Fruit fly (Drosophila melanogaster) whole organism, adult: ENCODE data around the gene Smox.

ENCODE experiments used
- CG11617 ChIP-seq: fragments of 200-800 bp; sonication (Bioruptor generic); optimal IDR thresholded peaks from 2 replicates; lab custom pipeline; 2017; ENCODE audit warnings: mild to moderate bottlenecking, missing biosample characterization, missing genetic modification reagents, missing genetic modification characterization
- CG12768 ChIP-seq: fragments of 200-800 bp; sonication (Bioruptor generic); optimal IDR thresholded peaks from 2 replicates; lab custom pipeline; 2017; ENCODE audit warnings: missing biosample characterization, missing genetic modification characterization, mild to moderate bottlenecking, moderate library complexity, missing genetic modification reagents
- CG14711 ChIP-seq: fragments of 200-800 bp; sonication (Bioruptor generic); optimal IDR thresholded peaks from 2 replicates; lab custom pipeline; 2018; ENCODE audit warnings: missing biosample characterization, mild to moderate bottlenecking, missing genetic modification characterization, moderate library complexity
- CG1620 ChIP-seq: fragments of 200-800 bp; sonication (Bioruptor generic); optimal IDR thresholded peaks from 2 replicates; lab custom pipeline; 2016; ENCODE audit warnings: missing biosample characterization, missing genetic modification characterization
- CG33017 ChIP-seq: fragments of 200-800 bp; sonication (Bioruptor generic); optimal IDR thresholded peaks from 2 replicates; lab custom pipeline; 2018; ENCODE audit warnings: missing biosample characterization, mild to moderate bottlenecking, missing genetic modification characterization, moderate library complexity
- CG5204 ChIP-seq: fragments of 200-800 bp; sonication (Bioruptor generic); optimal IDR thresholded peaks from 2 replicates; lab custom pipeline; 2016; ENCODE audit warnings: missing biosample characterization, missing genetic modification characterization
- CG7045 ChIP-seq: fragments of 200-800 bp; sonication (Bioruptor generic); optimal IDR thresholded peaks from 2 replicates; lab custom pipeline; 2017; ENCODE audit warnings: missing biosample characterization, mild to moderate bottlenecking, missing genetic modification characterization
- CG7101 ChIP-seq: fragments of 200-800 bp; sonication (Bioruptor generic); optimal IDR thresholded peaks from 2 replicates; lab custom pipeline; 2018; ENCODE audit warnings: missing biosample characterization, mild to moderate bottlenecking, missing genetic modification characterization, moderate library complexity
- Clk ChIP-seq: fragments of 200-800 bp; sonication (Bioruptor generic); optimal IDR thresholded peaks from 2 replicates; lab custom pipeline; 2017; ENCODE audit warnings: missing biosample characterization, missing genetic modification characterization
- Crg-1 ChIP-seq: fragments of 200-800 bp; sonication (Bioruptor generic); optimal IDR thresholded peaks from 2 replicates; lab custom pipeline; 2016; ENCODE audit warnings: missing biosample characterization, missing genetic modification characterization
- Hr96 ChIP-seq: fragments of 200-800 bp; sonication (Bioruptor generic); optimal IDR thresholded peaks from 2 replicates; lab custom pipeline; 2016; ENCODE audit warnings: missing biosample characterization, missing genetic modification characterization
- Mnt ChIP-seq: fragments of 200-800 bp; sonication (Bioruptor generic); optimal IDR thresholded peaks from 2 replicates; lab custom pipeline; 2016; ENCODE audit warnings: missing biosample characterization, mild to moderate bottlenecking, missing genetic modification characterization
- bab1 ChIP-seq: fragments of 200-800 bp; sonication (Bioruptor generic); optimal IDR thresholded peaks from 3 replicates; lab custom pipeline; 2019; ENCODE audit warnings: missing biosample characterization, mild to moderate bottlenecking, missing genetic modification characterization, moderate library complexity
- cic ChIP-seq: fragments of 200-800 bp; sonication (Bioruptor generic); optimal IDR thresholded peaks from 2 replicates; lab custom pipeline; 2017; ENCODE audit warnings: missing biosample characterization, mild to moderate bottlenecking, missing genetic modification characterization, moderate library complexity
- cnc ChIP-seq, 2 experiments: fragments of >200 bp; optimal IDR thresholded peaks; 2 replicates each; lab custom pipeline; 2017
- kay ChIP-seq: fragments of 200-800 bp; sonication (Bioruptor generic); peaks from one replicate; lab custom pipeline; 2016; ENCODE audit warnings: missing biosample characterization, missing genetic modification characterization, borderline replicate concordance
- ovo ChIP-seq: fragments of 200-800 bp; sonication (Bioruptor generic); optimal IDR thresholded peaks from 2 replicates; lab custom pipeline; 2016; ENCODE audit warnings: missing biosample characterization, missing genetic modification characterization
- pad ChIP-seq: fragments of 200-800 bp; sonication (Bioruptor generic); optimal IDR thresholded peaks from 3 replicates; lab custom pipeline; 2017; ENCODE audit warnings: missing biosample characterization, missing genetic modification characterization, mild to moderate bottlenecking, moderate library complexity, missing genetic modification reagents
- tj ChIP-seq: fragments of 200-800 bp; sonication (Bioruptor generic); optimal IDR thresholded peaks from 3 replicates; lab custom pipeline; 2017; ENCODE audit warnings: missing biosample characterization, mild to moderate bottlenecking, missing genetic modification characterization, moderate library complexity
- toe ChIP-seq: fragments of 200-800 bp; sonication (Bioruptor generic); optimal IDR thresholded peaks from 2 replicates; lab custom pipeline; 2016; ENCODE audit warnings: missing biosample characterization, missing genetic modification characterization

Gene Smox

DNA sequence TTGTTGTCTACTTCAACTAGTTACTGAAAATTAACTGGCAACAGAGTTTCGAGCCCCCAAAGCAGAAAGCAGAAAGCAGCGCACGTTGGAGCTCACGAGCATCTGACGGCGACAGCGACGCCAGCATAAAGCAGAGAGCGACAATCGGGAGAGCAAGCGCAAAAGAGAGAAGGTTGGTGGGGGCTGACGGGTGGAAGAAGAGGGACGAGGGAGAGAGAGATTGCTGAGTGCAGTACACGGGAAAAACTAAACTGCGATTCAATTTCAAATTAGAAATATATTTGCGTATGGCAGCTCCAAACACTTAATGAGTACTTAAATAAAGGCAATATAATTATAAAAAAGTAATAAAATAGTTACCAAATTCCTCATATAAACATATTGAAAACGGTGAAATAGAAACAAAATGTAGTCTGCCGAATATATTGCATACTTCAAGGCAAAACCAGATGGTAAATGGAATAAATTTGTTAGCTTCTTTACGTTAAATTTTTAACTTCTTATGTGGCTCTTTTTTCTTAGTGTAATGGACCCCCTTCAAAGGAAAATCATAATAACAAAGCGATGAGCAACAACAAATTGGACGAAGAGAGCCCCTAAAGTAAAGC is 49.9 kb downstream of the Smox start:
- TF ChIP-seq CG11617 (GFP tag; lab: Kevin White, UChicago) = peak; percentile 98
- TF ChIP-seq toe = peak; percentile 90
- peak; percentile 94 for TF ChIP-seq CG33017 (tag; lab: Kevin White, UChicago)
- no peak for TF ChIP-seq cnc (optimal IDR thresholded peaks at IDR 0.05; lab: Kevin White, UChicago)
- peak; percentile 92 for TF ChIP-seq tj (GFP tag; lab: Kevin White, UChicago)
- peak; percentile 76 for TF ChIP-seq cic (GFP tag; lab: Kevin White, UChicago)
- peak; percentile 97 for TF ChIP-seq CG7101 (tag; lab: Kevin White, UChicago)
- peak; percentile 91 for TF ChIP-seq CG5204
- TF ChIP-seq CG12768 (GFP tag; lab: Kevin White, UChicago) = peak; percentile 97
- TF ChIP-seq CG14711 (tag; lab: Kevin White, UChicago) = peak; percentile 91
- TF ChIP-seq Mnt (GFP tag; lab: Kevin White, UChicago) = peak; percentile 88
- peak; percentile 98 for TF ChIP-seq bab1 (GFP tag; lab: Kevin White, UChicago)
- peak; percentile 95 for TF ChIP-seq CG1620 (GFP tag; lab: Kevin White, UChicago)
- TF ChIP-seq kay = no peak
- peak; percentile 95 for TF ChIP-seq Hr96 (GFP tag; lab: Kevin White, UChicago)
- TF ChIP-seq Crg-1 (GFP tag; lab: Kevin White, UChicago) = peak; percentile 95
- TF ChIP-seq CG7045 = peak; percentile 95
- TF ChIP-seq ovo (GFP tag; lab: Kevin White, UChicago) = peak; percentile 95
- peak; percentile 88 for TF ChIP-seq Clk (GFP tag; lab: Kevin White, UChicago)
- TF ChIP-seq pad (GFP tag; lab: Kevin White, UChicago) = peak; percentile 84

DNA sequence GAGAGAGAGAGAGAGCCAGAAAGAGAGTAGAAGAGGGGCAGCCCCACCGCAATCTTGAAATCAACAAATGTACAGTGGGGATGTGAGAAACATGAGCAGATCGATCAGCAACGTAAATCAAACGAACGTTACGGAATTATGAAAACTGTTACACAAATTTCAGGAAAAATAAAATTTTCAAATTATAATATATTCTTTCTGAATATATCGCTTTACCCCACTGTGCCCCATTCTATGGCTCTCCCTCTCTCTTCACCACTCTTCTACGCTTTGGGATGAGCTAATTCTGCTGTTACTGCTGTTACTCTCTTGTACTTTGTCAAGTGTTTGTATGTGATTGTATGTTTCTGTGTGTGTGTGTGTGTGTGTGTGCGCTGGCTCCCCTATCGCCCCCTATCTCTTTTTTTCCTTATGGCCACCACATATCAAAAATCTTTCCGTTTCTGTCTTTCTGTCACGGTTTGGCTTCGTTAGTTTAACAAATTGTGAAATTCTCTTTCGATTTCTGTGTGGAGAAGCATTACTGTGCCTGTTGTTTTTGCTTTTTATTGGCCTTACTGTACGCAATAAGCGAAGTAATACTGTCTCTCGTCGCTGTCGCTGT is 51.0 kb downstream of the Smox start:
- TF ChIP-seq CG7101 (tag; lab: Kevin White, UChicago) = peak; percentile 93
- TF ChIP-seq cnc (optimal IDR thresholded peaks at IDR 0.05; lab: Kevin White, UChicago) = no peak
- peak; percentile 88 for TF ChIP-seq CG33017 (tag; lab: Kevin White, UChicago)
- peak; percentile 72 for TF ChIP-seq CG5204
- TF ChIP-seq pad (GFP tag; lab: Kevin White, UChicago) = peak; percentile 82
- peak; percentile 73 for TF ChIP-seq Hr96 (GFP tag; lab: Kevin White, UChicago)
- TF ChIP-seq CG14711 (tag; lab: Kevin White, UChicago) = peak; percentile 90
- TF ChIP-seq Clk (GFP tag; lab: Kevin White, UChicago) = peak; percentile 72
- peak; percentile 90 for TF ChIP-seq bab1 (GFP tag; lab: Kevin White, UChicago)
- peak; percentile 74 for TF ChIP-seq Mnt (GFP tag; lab: Kevin White, UChicago)
- peak; percentile 27 for TF ChIP-seq cic (GFP tag; lab: Kevin White, UChicago)
- peak; percentile 31 for TF ChIP-seq tj (GFP tag; lab: Kevin White, UChicago)
- TF ChIP-seq CG7045 = peak; percentile 76
- peak; percentile 65 for TF ChIP-seq kay
- TF ChIP-seq ovo (GFP tag; lab: Kevin White, UChicago) = no peak
- TF ChIP-seq CG1620 (GFP tag; lab: Kevin White, UChicago) = peak; percentile 75
- peak; percentile 80 for TF ChIP-seq CG12768 (GFP tag; lab: Kevin White, UChicago)
- TF ChIP-seq CG11617 (GFP tag; lab: Kevin White, UChicago) = peak; percentile 91
- peak; percentile 77 for TF ChIP-seq Crg-1 (GFP tag; lab: Kevin White, UChicago)
- peak; percentile 62 for TF ChIP-seq toe

DNA sequence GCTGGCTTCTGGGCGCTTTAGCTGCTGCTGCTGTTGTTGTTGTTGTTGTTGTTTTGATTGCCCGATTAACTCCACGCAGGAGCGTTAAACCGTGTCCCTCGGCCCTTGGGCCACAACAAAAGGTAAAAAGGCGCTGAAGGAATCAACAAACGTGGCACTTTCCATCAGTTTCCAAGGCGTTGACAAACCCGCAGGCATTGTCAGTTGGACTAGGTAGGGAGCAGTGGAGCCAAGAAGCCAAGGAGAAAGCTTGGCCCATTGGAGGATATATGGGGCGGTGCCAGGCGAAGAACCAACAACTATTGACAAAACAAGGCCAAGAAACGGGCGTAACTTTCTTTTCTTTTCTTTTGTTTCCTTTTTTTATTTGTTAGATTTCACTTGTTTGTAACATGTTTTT is 55.0 kb downstream of the Smox start, which contains the start of gene CG2256:
TSS of gene CG2256 (minus strand) at position 101 of the 400 bp plus-strand sequence.
- TF ChIP-seq pad (GFP tag; lab: Kevin White, UChicago) = no peak
- no peak for TF ChIP-seq ovo (GFP tag; lab: Kevin White, UChicago)
- no peak for TF ChIP-seq cnc (optimal IDR thresholded peaks at IDR 0.05; lab: Kevin White, UChicago)
- no peak for TF ChIP-seq CG5204
- TF ChIP-seq Mnt (GFP tag; lab: Kevin White, UChicago) = no peak
- no peak for TF ChIP-seq CG14711 (tag; lab: Kevin White, UChicago)
- TF ChIP-seq CG11617 (GFP tag; lab: Kevin White, UChicago) = no peak
- TF ChIP-seq kay = no peak
- TF ChIP-seq Crg-1 (GFP tag; lab: Kevin White, UChicago) = no peak
- TF ChIP-seq cic (GFP tag; lab: Kevin White, UChicago) = no peak
- TF ChIP-seq Hr96 (GFP tag; lab: Kevin White, UChicago) = no peak
- no peak for TF ChIP-seq CG1620 (GFP tag; lab: Kevin White, UChicago)
- no peak for TF ChIP-seq CG7045
- TF ChIP-seq toe = no peak
